Worm (Caenorhabditis elegans): ENCODE measurements around the gene srh-268.

Gene srh-268

ce11 chrV:7580378-7580777 lies 41.3 kb downstream of the srh-268 start, which contains the start of gene ets-6:
ets-6 (minus strand) TSS chrV:7580546.
- TF ChIP-seq nhr-237 (tag; optimal IDR thresholded peaks at IDR 0.05) (peak; percentile 30), hlh-1 (tag; optimal IDR thresholded peaks at IDR 0.05) (no peak), elt-1 (tag; optimal IDR thresholded peaks at IDR 0.05; ENCODE audit: borderline replicate concordance, insufficient read depth) (no peak), pha-4 (tag; optimal IDR thresholded peaks at IDR 0.05) (peak; percentile 47), mep-1 (tag; optimal IDR thresholded peaks at IDR 0.05) (peak; percentile 53), ces-1 (GFP tag; optimal IDR thresholded peaks at IDR 0.05) (peak; percentile 48)

DNA sequence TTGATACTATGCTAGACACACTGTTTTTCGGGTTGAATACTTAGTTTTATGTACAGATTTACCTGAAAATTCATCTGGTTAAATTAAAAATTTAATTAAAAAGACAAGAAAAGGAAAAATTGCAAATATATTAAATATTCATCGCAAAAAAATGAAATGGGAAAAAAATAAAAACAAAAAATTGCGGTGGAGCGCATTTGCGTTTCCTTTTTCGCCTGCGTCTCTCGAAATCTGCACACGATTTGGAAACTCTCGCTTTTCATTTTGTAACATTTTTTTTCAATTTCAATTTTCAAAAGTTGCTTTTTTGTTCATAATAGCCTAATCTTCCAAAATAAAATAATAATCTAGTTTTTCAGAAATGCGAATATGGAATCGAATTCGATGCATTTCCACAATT lies 48.5 kb downstream of the srh-268 start, which contains the start of the genes F19F10.11 and C50E3.5:
TSS of gene F19F10.11 (minus strand) at position 68 of the 400 bp plus-strand sequence.
TSS of gene C50E3.5 (plus strand) at position 360 of the 400 bp plus-strand sequence.
- TF ChIP-seq M03D4.4 (tag; optimal IDR thresholded peaks at IDR 0.05): no peak
- no peak for TF ChIP-seq unc-120 (tag; optimal IDR thresholded peaks at IDR 0.05; ENCODE audit: poor library complexity, severe bottlenecking)
- TF ChIP-seq unc-39 (tag; optimal IDR thresholded peaks at IDR 0.05): no peak
- peak; percentile 52 for TF ChIP-seq mep-1 (tag; optimal IDR thresholded peaks at IDR 0.05)
- no peak for TF ChIP-seq sem-2 (GFP tag; optimal IDR thresholded peaks at IDR 0.05)
- no peak for TF ChIP-seq mab-5 (tag; optimal IDR thresholded peaks at IDR 0.05)
- TF ChIP-seq lsy-2 (tag; optimal IDR thresholded peaks at IDR 0.05): peak; percentile 5
- no peak for TF ChIP-seq ceh-39 (tag; optimal IDR thresholded peaks at IDR 0.05)
- no peak for TF ChIP-seq ceh-83 (GFP tag; optimal IDR thresholded peaks at IDR 0.05)
- TF ChIP-seq ces-1 (GFP tag; optimal IDR thresholded peaks at IDR 0.05): peak; percentile 20
- no peak for TF ChIP-seq lin-13 (tag; optimal IDR thresholded peaks at IDR 0.05)
- no peak for TF ChIP-seq lin-32 (GFP tag; optimal IDR thresholded peaks at IDR 0.05)
- TF ChIP-seq nhr-237 (tag; optimal IDR thresholded peaks at IDR 0.05): no peak
- TF ChIP-seq hlh-1 (tag; optimal IDR thresholded peaks at IDR 0.05): no peak
- no peak for TF ChIP-seq nhr-28 (tag; optimal IDR thresholded peaks at IDR 0.05)
- TF ChIP-seq mls-2 (tag; optimal IDR thresholded peaks at IDR 0.05): no peak
- no peak for TF ChIP-seq blmp-1 (tag; optimal IDR thresholded peaks at IDR 0.05)
- TF ChIP-seq nhr-2 (tag; optimal IDR thresholded peaks at IDR 0.05): no peak

ce11 chrV:7590454-7590853 lies 51.3 kb downstream of the srh-268 start, which contains the start of gene C50E3.6:
C50E3.6 (minus strand) TSS chrV:7590554.
- TF ChIP-seq mab-5 (tag; optimal IDR thresholded peaks at IDR 0.05) (no peak), nhr-76 (tag; optimal IDR thresholded peaks at IDR 0.05) (no peak), pha-4 (tag; optimal IDR thresholded peaks at IDR 0.05) (no peak), hlh-1 (tag; optimal IDR thresholded peaks at IDR 0.05) (no peak), unc-39 (tag; optimal IDR thresholded peaks at IDR 0.05) (no peak), ceh-83 (GFP tag; optimal IDR thresholded peaks at IDR 0.05) (no peak), drap-1 (GFP tag; optimal IDR thresholded peaks at IDR 0.05) (no peak), mls-2 (tag; optimal IDR thresholded peaks at IDR 0.05) (no peak), snpc-4 (tag; optimal IDR thresholded peaks at IDR 0.05) (no peak), ceh-43 (GFP tag; optimal IDR thresholded peaks at IDR 0.05) (no peak), elt-1 (tag; optimal IDR thresholded peaks at IDR 0.05; ENCODE audit: borderline replicate concordance, insufficient read depth) (no peak), elt-3 (tag; optimal IDR thresholded peaks at IDR 0.05) (no peak), tbx-8 (GFP tag; optimal IDR thresholded peaks at IDR 0.05) (no peak), mep-1 (tag; optimal IDR thresholded peaks at IDR 0.05) (no peak), sem-2 (GFP tag; optimal IDR thresholded peaks at IDR 0.05) (no peak), lin-32 (GFP tag; optimal IDR thresholded peaks at IDR 0.05) (no peak), cnd-1 (tag; optimal IDR thresholded peaks at IDR 0.05) (no peak)

Measured in whole organism, mixed stage, embryonic.